Worm (Caenorhabditis elegans) whole organism, midembryonic: ENCODE measurements around the gene pax-2.

Source experiments
- T22C8.4 ChIP-seq: fragments of 200-800 bp; sonication (Bioruptor generic); IDR thresholded peaks from 2 replicates; pipeline ENCODE4 v1.3.6; 2022; ENCODE audit warnings: missing genetic modification characterization, missing compliant biosample characterization
- flt-1 ChIP-seq: fragments of 200-800 bp; sonication (Bioruptor generic); IDR thresholded peaks from 2 replicates; pipeline ENCODE4 v1.3.6; 2022; ENCODE audit warnings: missing genetic modification characterization, missing compliant biosample characterization
- ref-1 ChIP-seq: fragments of 200-800 bp; sonication (Bioruptor generic); conservative IDR thresholded peaks from 2 replicates; pipeline ENCODE4 v1.3.6; 2022; ENCODE audit warnings: missing genetic modification reagents, missing genetic modification characterization, missing compliant biosample characterization
- tab-1 ChIP-seq: fragments of 200-800 bp; sonication (Bioruptor generic); IDR thresholded peaks from 2 replicates; pipeline ENCODE4 v1.3.6; 2022; ENCODE audit warnings: missing genetic modification characterization, missing compliant biosample characterization
- ztf-23 ChIP-seq: fragments of 200-800 bp; sonication (Bioruptor generic); IDR thresholded peaks from 2 replicates; pipeline ENCODE4 v1.3.6; 2022; ENCODE audit warnings: missing genetic modification reagents, missing genetic modification characterization, missing compliant biosample characterization

ce11 chrIV:4216099-4216894 lies 12.1 kb upstream of the pax-2 start:
- no peak for TF ChIP-seq ref-1 (GFP tag; lab: Robert Waterston, UW)
- no peak for TF ChIP-seq tab-1 (GFP tag; lab: Robert Waterston, UW)
- no peak for TF ChIP-seq ztf-23 (GFP tag; lab: Robert Waterston, UW)
- TF ChIP-seq flt-1 (GFP tag; lab: Robert Waterston, UW) = no peak
- TF ChIP-seq T22C8.4 (GFP tag; lab: Robert Waterston, UW) = no peak
